Worm (Caenorhabditis elegans): ENCODE data around the gene oac-46.

DNA sequence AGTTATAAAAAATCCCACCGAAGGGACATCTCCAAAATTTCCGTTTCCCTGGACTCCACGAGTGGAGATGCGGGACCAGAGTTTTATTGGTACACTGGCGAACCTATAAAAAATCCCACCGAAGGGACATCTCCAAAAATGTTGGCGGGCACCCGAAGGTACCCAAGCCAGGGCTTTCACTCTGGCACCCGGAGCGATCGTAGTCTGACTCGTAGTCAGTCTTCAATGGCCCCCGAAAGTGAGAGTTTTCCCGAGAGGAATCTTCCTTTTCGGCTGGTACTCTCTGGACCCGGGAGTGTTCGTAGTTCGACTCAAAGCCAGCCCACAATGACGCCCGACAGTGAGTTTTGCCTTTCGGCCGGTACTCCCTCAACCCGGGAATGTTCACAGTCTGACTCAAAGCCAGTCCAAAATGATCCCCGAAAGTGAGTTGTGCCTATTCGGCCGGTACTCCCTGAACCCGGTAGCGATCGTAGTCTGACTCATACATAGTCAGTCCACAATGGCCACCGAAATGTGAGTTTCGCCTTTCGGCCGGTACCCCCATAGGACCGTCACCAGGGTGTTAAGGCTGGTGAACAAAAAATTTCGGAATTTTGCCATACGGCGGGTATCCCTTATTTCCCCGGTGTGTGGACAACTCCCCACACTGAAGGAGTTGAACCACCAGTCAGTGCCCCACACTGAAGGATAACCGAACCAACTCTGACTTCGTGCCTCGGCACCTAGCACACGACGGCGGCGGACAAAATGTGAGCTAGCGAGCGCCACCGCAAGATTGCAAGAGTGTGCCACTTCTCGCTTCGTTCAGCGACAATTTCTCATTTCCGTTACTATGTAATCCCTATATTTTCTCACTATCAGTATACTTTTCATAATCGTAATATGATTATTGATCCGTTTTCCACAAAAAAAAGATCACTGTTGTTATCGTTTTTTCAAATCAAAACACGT, 25.4 kb upstream of the oac-46 start:
- TF ChIP-seq madf-3 (GFP tag; IDR thresholded peaks at IDR 0.05) (no peak), ZK185.1 (tag; optimal IDR thresholded peaks at IDR 0.05; ENCODE audit: poor library complexity, severe bottlenecking) (no peak), ztf-25 (GFP tag; IDR thresholded peaks at IDR 0.05) (no peak), ceh-79 (tag; optimal IDR thresholded peaks at IDR 0.05) (no peak), F22D6.2 (tag; optimal IDR thresholded peaks at IDR 0.05) (no peak), ceh-58 (GFP tag; IDR thresholded peaks at IDR 0.05) (no peak), nhr-27 (tag; optimal IDR thresholded peaks at IDR 0.05) (no peak), unc-130 (GFP tag; optimal IDR thresholded peaks at IDR 0.05) (no peak), nfya-1 (tag; optimal IDR thresholded peaks at IDR 0.05; ENCODE audit: borderline replicate concordance, insufficient read depth) (no peak), aptf-3 (GFP tag; IDR thresholded peaks at IDR 0.05) (no peak), cebp-1 (GFP tag; IDR thresholded peaks at IDR 0.05) (no peak), cebp-1 (tag; optimal IDR thresholded peaks at IDR 0.05) (no peak), ama-1 (optimal IDR thresholded peaks at IDR 0.05) (no peak), ama-1 (GFP tag; optimal IDR thresholded peaks at IDR 0.05) (no peak)
